Worm (Caenorhabditis elegans): ENCODE results near the gene ins-20.
A peak's percentile ranks its signal among the peaks of the same experiment; 100 is the strongest.

ins-20 gene

ce11 chrII:6022596-6022995 is 12.0 kb downstream of the ins-20 start:
- TF ChIP-seq F33H1.4 (GFP tag; IDR thresholded peaks at IDR 0.05) (no peak), pbrm-1 (GFP tag; IDR thresholded peaks at IDR 0.05) (no peak), egl-44 (GFP tag; IDR thresholded peaks at IDR 0.05) (no peak), Y79H2A.3 (GFP tag; conservative IDR thresholded peaks at IDR 0.05) (no peak), mcd-1 (GFP tag; IDR thresholded peaks at IDR 0.05) (peak; percentile 16; the same call in 1 of the 2 replicates), egrh-3 (GFP tag; IDR thresholded peaks at IDR 0.05) (peak; percentile 98), zfh-2 (GFP tag; conservative IDR thresholded peaks at IDR 0.05) (peak; percentile 83)

- TF ChIP-seq Y79H2A.3 (GFP tag; conservative IDR thresholded peaks at IDR 0.05) (no peak), ZK185.1 (tag; optimal IDR thresholded peaks at IDR 0.05; ENCODE audit: poor library complexity, severe bottlenecking) (no peak), lin-35 (GFP tag; optimal IDR thresholded peaks at IDR 0.05) (no peak), F10E7.11 (tag; optimal IDR thresholded peaks at IDR 0.05) (no peak), zfh-2 (GFP tag; conservative IDR thresholded peaks at IDR 0.05) (no peak), T26A5.8 (tag; optimal IDR thresholded peaks at IDR 0.05) (no peak), Y95B8A.8 (GFP tag; IDR thresholded peaks at IDR 0.05) (no peak)
These were observed 14.2 kb downstream of the ins-20 start, which contains the start of gene R12C12.9 for ce11 chrII:6024879-6025278. Gene R12C12.9 (minus strand): TSS chrII:6024979.

- no peak for TF ChIP-seq tbx-9 (tag; optimal IDR thresholded peaks at IDR 0.05; ENCODE audit: borderline replicate concordance)
- no peak for TF ChIP-seq B0019.2 (GFP tag; conservative IDR thresholded peaks at IDR 0.05)
- TF ChIP-seq nhr-80 (tag; optimal IDR thresholded peaks at IDR 0.05) = peak; percentile 40
These were observed 15.0 kb downstream of the ins-20 start for ce11 chrII:6025647-6026046.

- TF ChIP-seq nhr-80 (tag; optimal IDR thresholded peaks at IDR 0.05) (peak; percentile 94), chd-7 (tag; optimal IDR thresholded peaks at IDR 0.05) (no peak), mcd-1 (GFP tag; IDR thresholded peaks at IDR 0.05) (no peak), nhr-179 (tag; optimal IDR thresholded peaks at IDR 0.05) (no peak), lsy-27 (tag; optimal IDR thresholded peaks at IDR 0.05; ENCODE audit: borderline replicate concordance, insufficient read depth) (no peak), madf-6 (GFP tag; IDR thresholded peaks at IDR 0.05) (no peak), attf-5 (GFP tag; optimal IDR thresholded peaks at IDR 0.05) (no peak), sea-2 (GFP tag; IDR thresholded peaks at IDR 0.05) (no peak), ztf-22 (GFP tag; optimal IDR thresholded peaks at IDR 0.05) (peak; percentile 17), cebp-2 (GFP tag; IDR thresholded peaks at IDR 0.05) (no peak), sptf-2 (GFP tag; optimal IDR thresholded peaks at IDR 0.05) (no peak), aptf-2 (GFP tag; conservative IDR thresholded peaks at IDR 0.05) (no peak), F23B12.7 (tag; optimal IDR thresholded peaks at IDR 0.05; ENCODE audit: insufficient read depth) (no peak), madf-3 (GFP tag; IDR thresholded peaks at IDR 0.05) (no peak), rpc-1 (optimal IDR thresholded peaks at IDR 0.05) (no peak), rpc-1 (tag; optimal IDR thresholded peaks at IDR 0.05) (no peak), ceh-91 (GFP tag; IDR thresholded peaks at IDR 0.05) (no peak), lin-40 (tag; optimal IDR thresholded peaks at IDR 0.05) (peak; percentile 22), B0035.1 (tag; optimal IDR thresholded peaks at IDR 0.05) (no peak), atf-7 (tag; optimal IDR thresholded peaks at IDR 0.05) (peak; percentile 33), ztf-18 (tag; optimal IDR thresholded peaks at IDR 0.05) (no peak), tbp1 (GFP tag; optimal IDR thresholded peaks at IDR 0.05) (no peak), lin-54 (GFP tag; optimal IDR thresholded peaks at IDR 0.05) (no peak), Y53F4B.3 (GFP tag; IDR thresholded peaks at IDR 0.05) (no peak), Y79H2A.3 (GFP tag; conservative IDR thresholded peaks at IDR 0.05) (no peak), efl-1 (GFP tag; optimal IDR thresholded peaks at IDR 0.05) (no peak), ets-4 (GFP tag; optimal IDR thresholded peaks at IDR 0.05) (peak; percentile 91), ztf-3 (GFP tag; optimal IDR thresholded peaks at IDR 0.05) (no peak)
These were observed 16.0 kb downstream of the ins-20 start for ce11 chrII:6026646-6027045.

All from whole organism, young adult.